Fruit fly (Drosophila melanogaster): ENCODE data around the gene LManVI.
A peak's percentile ranks its signal among the peaks of the same experiment; 100 is the strongest.

LManVI gene

dm6 chr2L:8740757-8741278, 40.2 kb downstream of the LManVI start (continued):
- no peak for TF ChIP-seq CG13775 (GFP tag; optimal IDR thresholded peaks at IDR 0.05)
- no peak for TF ChIP-seq Hsf (GFP tag; optimal IDR thresholded peaks at IDR 0.05)
- no peak for TF ChIP-seq Antp (GFP tag; optimal IDR thresholded peaks at IDR 0.05)
- TF ChIP-seq CG10321 (GFP tag; IDR thresholded peaks at IDR 0.05) = no peak
- TF ChIP-seq z (GFP tag; IDR thresholded peaks at IDR 0.05) = no peak
- TF ChIP-seq CG34224 (GFP tag; IDR thresholded peaks at IDR 0.05; ENCODE audit: partially characterized antibody) = no peak
- TF ChIP-seq ase (GFP tag; IDR thresholded peaks at IDR 0.05) = no peak
- TF ChIP-seq CG16863 (GFP tag; optimal IDR thresholded peaks at IDR 0.05) = no peak
- TF ChIP-seq CG1603 (tag; optimal IDR thresholded peaks at IDR 0.05) = peak; percentile 23
- no peak for TF ChIP-seq pan (optimal IDR thresholded peaks at IDR 0.05)
- TF ChIP-seq pan (GFP tag; optimal IDR thresholded peaks at IDR 0.05 in 1 of 2, IDR thresholded peaks at IDR 0.05 in 1 of 2) = no peak
- peak; percentile 3 for TF ChIP-seq BEAF-32 (GFP tag; optimal IDR thresholded peaks at IDR 0.05)
- no peak for TF ChIP-seq dan (GFP tag; IDR thresholded peaks at IDR 0.05)
- TF ChIP-seq CG2116 (GFP tag; optimal IDR thresholded peaks at IDR 0.05) = peak; percentile 38
- no peak for TF ChIP-seq Ssrp (tag; optimal IDR thresholded peaks at IDR 0.05)
- TF ChIP-seq wor (GFP tag; IDR thresholded peaks at IDR 0.05) = no peak
- no peak for TF ChIP-seq CG9727 (GFP tag; optimal IDR thresholded peaks at IDR 0.05)
- no peak for TF ChIP-seq sqz (GFP tag; optimal IDR thresholded peaks at IDR 0.05)
- TF ChIP-seq lab (GFP tag; optimal IDR thresholded peaks at IDR 0.05) = no peak
- no peak for TF ChIP-seq zen (tag; optimal IDR thresholded peaks at IDR 0.05)
- TF ChIP-seq Max (GFP tag; optimal IDR thresholded peaks at IDR 0.05) = no peak
- peak; percentile 10 for TF ChIP-seq Hmr (GFP tag; optimal IDR thresholded peaks at IDR 0.05)
- no peak for TF ChIP-seq rib (GFP tag; IDR thresholded peaks at IDR 0.05)
- no peak for TF ChIP-seq Hr51 (GFP tag; optimal IDR thresholded peaks at IDR 0.05)
- TF ChIP-seq Trl (optimal IDR thresholded peaks at IDR 0.05) = no peak
- TF ChIP-seq Trl (GFP tag; optimal IDR thresholded peaks at IDR 0.05) = no peak
- TF ChIP-seq CG7786 (GFP tag; optimal IDR thresholded peaks at IDR 0.05) = no peak
- no peak for TF ChIP-seq CG32767 (GFP tag; IDR thresholded peaks at IDR 0.05)
- TF ChIP-seq Adf1 (GFP tag; IDR thresholded peaks at IDR 0.05) = no peak
- TF ChIP-seq slou (GFP tag; optimal IDR thresholded peaks at IDR 0.05) = no peak
- TF ChIP-seq CG34422 (GFP tag; IDR thresholded peaks at IDR 0.05) = no peak
- TF ChIP-seq Neu2 (GFP tag; optimal IDR thresholded peaks at IDR 0.05; ENCODE audit: borderline replicate concordance) = no peak
- peak; percentile 4 for TF ChIP-seq CG2678 (tag; optimal IDR thresholded peaks at IDR 0.05)
- TF ChIP-seq CG1233 (GFP tag; optimal IDR thresholded peaks at IDR 0.05) = no peak
- no peak for TF ChIP-seq hbn (GFP tag; IDR thresholded peaks at IDR 0.05; ENCODE audit: partially characterized antibody)
- no peak for TF ChIP-seq Oli (tag; optimal IDR thresholded peaks at IDR 0.05)
- no peak for TF ChIP-seq croc (GFP tag; conservative IDR thresholded peaks at IDR 0.05)
- TF ChIP-seq CG10147 (GFP tag; optimal IDR thresholded peaks at IDR 0.05) = no peak
- no peak for TF ChIP-seq Atf6 (GFP tag; IDR thresholded peaks at IDR 0.05)
- TF ChIP-seq CG12942 (GFP tag; optimal IDR thresholded peaks at IDR 0.05) = no peak
- TF ChIP-seq CG7928 (GFP tag; optimal IDR thresholded peaks at IDR 0.05) = no peak
- no peak for TF ChIP-seq CG17568 (GFP tag; optimal IDR thresholded peaks at IDR 0.05)
- no peak for TF ChIP-seq CG6654 (GFP tag; optimal IDR thresholded peaks at IDR 0.05)
- TF ChIP-seq CG7987 (GFP tag; optimal IDR thresholded peaks at IDR 0.05) = no peak
- TF ChIP-seq CG30020 (tag; optimal IDR thresholded peaks at IDR 0.05) = no peak
- peak; percentile 43 for TF ChIP-seq gfzf (GFP tag; optimal IDR thresholded peaks at IDR 0.05)
- no peak for TF ChIP-seq CG13424 (tag; optimal IDR thresholded peaks at IDR 0.05)
- no peak for TF ChIP-seq usp (GFP tag; optimal IDR thresholded peaks at IDR 0.05)
- TF ChIP-seq gcm2 (GFP tag; optimal IDR thresholded peaks at IDR 0.05) = no peak
- no peak for TF ChIP-seq CG15479 (GFP tag; optimal IDR thresholded peaks at IDR 0.05)
- no peak for TF ChIP-seq Gug (GFP tag; IDR thresholded peaks at IDR 0.05)
- TF ChIP-seq CTCF (GFP tag; optimal IDR thresholded peaks at IDR 0.05) = peak; percentile 77

Data from whole organism, embryonic.